Worm (Caenorhabditis elegans): ENCODE data around the gene dct-14.

dct-14 gene

ce11 chrV:20498980-20499379 is 1.3 kb downstream of the dct-14 start, which contains the start of gene dct-16 (continued):
- TF ChIP-seq lin-13 (GFP tag; optimal IDR thresholded peaks at IDR 0.05) (peak; percentile 33), lir-3 (tag; optimal IDR thresholded peaks at IDR 0.05) (no peak), nhr-28 (tag; optimal IDR thresholded peaks at IDR 0.05) (peak; percentile 63)

- TF ChIP-seq tra-1 (GFP tag; IDR thresholded peaks at IDR 0.05) (peak; percentile 25; the same call in 1 of the 2 replicates), lin-38 (GFP tag; IDR thresholded peaks at IDR 0.05) (peak; percentile 55), T26A8.4 (GFP tag; IDR thresholded peaks at IDR 0.05) (0 out of 2 replicates have a peak, but pooled peaks have one; percentile 23), Y48G9A.11 (GFP tag; IDR thresholded peaks at IDR 0.05) (peak; percentile 68), sdz-12 (GFP tag; optimal IDR thresholded peaks at IDR 0.05) (no peak), dpl-1 (GFP tag; optimal IDR thresholded peaks at IDR 0.05) (no peak), nhr-102 (tag; optimal IDR thresholded peaks at IDR 0.05) (peak; percentile 50), ceh-20 (GFP tag; IDR thresholded peaks at IDR 0.05) (0 out of 2 replicates have a peak, but pooled peaks have one; percentile 45), nhr-76 (tag; optimal IDR thresholded peaks at IDR 0.05) (no peak), nhr-48 (tag; optimal IDR thresholded peaks at IDR 0.05) (peak; percentile 16), mxl-2 (GFP tag; conservative IDR thresholded peaks at IDR 0.05) (0 out of 2 replicates have a peak, but pooled peaks have one; percentile 19), zip-11 (GFP tag; IDR thresholded peaks at IDR 0.05) (no peak), zfp-3 (GFP tag; conservative IDR thresholded peaks at IDR 0.05) (peak; percentile 94), gei-8 (GFP tag; optimal IDR thresholded peaks at IDR 0.05) (peak; percentile 70), F44E2.7 (GFP tag; IDR thresholded peaks at IDR 0.05) (peak; percentile 57; the same call in 1 of the 2 replicates), Y75B8A.6 (GFP tag; IDR thresholded peaks at IDR 0.05) (peak; percentile 30; the same call in 1 of the 2 replicates), ces-1 (GFP tag; optimal IDR thresholded peaks at IDR 0.05) (no peak), dmd-8 (GFP tag; IDR thresholded peaks at IDR 0.05) (0 out of 2 replicates have a peak, but pooled peaks have one; percentile 34), saeg-2 (GFP tag; IDR thresholded peaks at IDR 0.05) (0 out of 2 replicates have a peak, but pooled peaks have one; percentile 49), dmd-6 (GFP tag; IDR thresholded peaks at IDR 0.05) (peak; percentile 47; the same call in 1 of the 2 replicates), daf-16 (GFP tag; optimal IDR thresholded peaks at IDR 0.05) (peak in 1 of 2 experiments; percentile 23), daf-16 (tag; optimal IDR thresholded peaks at IDR 0.05) (peak; percentile 18), arid-1 (GFP tag; conservative IDR thresholded peaks at IDR 0.05) (peak; percentile 41; the same call in 1 of the 2 replicates), F49E8.2 (tag; optimal IDR thresholded peaks at IDR 0.05; ENCODE audit: borderline replicate concordance) (peak; percentile 0), attf-4 (tag; optimal IDR thresholded peaks at IDR 0.05) (no peak), fkh-10 (GFP tag; optimal IDR thresholded peaks at IDR 0.05) (no peak), mdt-29 (GFP tag; IDR thresholded peaks at IDR 0.05) (peak; percentile 50; the same call in 1 of the 2 replicates), D1046.2 (GFP tag; IDR thresholded peaks at IDR 0.05) (0 out of 2 replicates have a peak, but pooled peaks have one; percentile 10), skn-1 (tag; optimal IDR thresholded peaks at IDR 0.05) (no peak), lsy-2 (tag; optimal IDR thresholded peaks at IDR 0.05) (no peak), pqm-1 (tag; optimal IDR thresholded peaks at IDR 0.05) (peak; percentile 30), snpc-1.2 (GFP tag; IDR thresholded peaks at IDR 0.05) (no peak), aha-1 (tag) (peak; percentile 19), T20F7.1 (GFP tag; optimal IDR thresholded peaks at IDR 0.05) (peak; percentile 40), unc-62 (GFP tag; optimal IDR thresholded peaks at IDR 0.05 in 1 of 2) (peak in 1 of 2 experiments; percentile 32), unc-62 (tag; optimal IDR thresholded peaks at IDR 0.05) (no peak), dve-1 (tag; optimal IDR thresholded peaks at IDR 0.05; ENCODE audit: insufficient read depth) (peak; percentile 26), hif-1 (tag; optimal IDR thresholded peaks at IDR 0.05) (no peak), ztf-11 (tag; optimal IDR thresholded peaks at IDR 0.05) (no peak), madf-9 (GFP tag; conservative IDR thresholded peaks at IDR 0.05) (0 out of 2 replicates have a peak, but pooled peaks have one; percentile 9), hlh-11 (tag; optimal IDR thresholded peaks at IDR 0.05) (peak; percentile 28)
These were observed 2.8 kb downstream of the dct-14 start for ce11 chrV:20497537-20497936.

Measured in whole organism, L4 larva.